Fruit fly (Drosophila melanogaster): Measurements from ENCODE around the gene CG33271.
A peak's percentile ranks its signal among the peaks of the same experiment; 100 is the strongest.

The CG33271 gene

DNA sequence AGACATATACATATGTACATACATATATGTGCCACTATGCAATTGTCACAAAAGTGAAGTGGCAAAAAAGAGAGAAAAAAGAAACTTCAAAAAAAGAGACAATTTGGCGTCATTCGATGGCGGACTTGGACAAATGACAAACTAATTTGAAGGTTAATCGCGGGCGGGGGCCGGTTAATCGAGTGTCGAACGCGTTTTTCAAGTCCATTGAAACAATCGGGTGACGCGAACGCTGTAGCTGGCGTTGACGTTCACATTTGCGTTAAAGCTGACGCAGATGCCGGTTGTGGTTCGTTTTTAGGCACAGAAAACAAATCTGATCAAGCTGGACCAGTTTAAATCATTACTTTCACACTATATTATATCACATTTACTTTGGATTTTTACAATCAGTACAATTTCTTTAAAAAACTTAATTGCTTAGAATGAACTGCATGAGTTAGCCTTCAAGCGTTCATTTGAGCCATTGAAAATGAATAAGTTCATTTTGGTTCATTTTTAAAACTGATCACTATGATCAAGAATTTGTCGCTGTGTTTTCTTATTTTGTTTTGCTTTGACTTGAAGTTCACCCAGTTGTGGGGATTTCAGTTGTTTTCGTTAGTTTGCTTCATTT lies 43.5 kb downstream of the CG33271 start (continued):
- TF ChIP-seq sob (GFP tag; IDR thresholded peaks at IDR 0.05) (peak; percentile 51), Sry-δ (GFP tag; optimal IDR thresholded peaks at IDR 0.05) (no peak), CG3838 (GFP tag; optimal IDR thresholded peaks at IDR 0.05) (no peak), klu (GFP tag; IDR thresholded peaks at IDR 0.05) (peak; percentile 49; the same call in 1 of the 2 replicates), mirr (GFP tag; optimal IDR thresholded peaks at IDR 0.05) (no peak), Taf1 (GFP tag; IDR thresholded peaks at IDR 0.05) (no peak), CG6654 (GFP tag; optimal IDR thresholded peaks at IDR 0.05) (no peak), pb (GFP tag; optimal IDR thresholded peaks at IDR 0.05) (no peak), tll (GFP tag; optimal IDR thresholded peaks at IDR 0.05) (no peak), yki (optimal IDR thresholded peaks at IDR 0.05) (no peak), unpg (GFP tag; optimal IDR thresholded peaks at IDR 0.05) (peak; percentile 45), sr (GFP tag; IDR thresholded peaks at IDR 0.05) (no peak), stwl (tag; optimal IDR thresholded peaks at IDR 0.05) (no peak), B-H1 (GFP tag; IDR thresholded peaks at IDR 0.05) (no peak), lilli (GFP tag; optimal IDR thresholded peaks at IDR 0.05) (peak; percentile 61), CG7786 (GFP tag; optimal IDR thresholded peaks at IDR 0.05) (peak; percentile 32), Usf (GFP tag; optimal IDR thresholded peaks at IDR 0.05) (no peak), MESR4 (GFP tag; optimal IDR thresholded peaks at IDR 0.05) (no peak), CG6683 (GFP tag; optimal IDR thresholded peaks at IDR 0.05) (no peak), CG7556 (GFP tag; optimal IDR thresholded peaks at IDR 0.05) (peak; percentile 68), p53 (GFP tag; optimal IDR thresholded peaks at IDR 0.05) (no peak), sim (GFP tag; IDR thresholded peaks at IDR 0.05) (no peak), dan (GFP tag; IDR thresholded peaks at IDR 0.05) (no peak), Pdp1 (GFP tag; optimal IDR thresholded peaks at IDR 0.05) (peak; percentile 29 to 48), salm (tag; optimal IDR thresholded peaks at IDR 0.05) (no peak), dmrt99B (tag; optimal IDR thresholded peaks at IDR 0.05) (peak; percentile 68), kay (GFP tag; optimal IDR thresholded peaks at IDR 0.05) (peak; percentile 48), ac (GFP tag; optimal IDR thresholded peaks at IDR 0.05) (no peak), tin (GFP tag; optimal IDR thresholded peaks at IDR 0.05) (no peak), CG10267 (tag; optimal IDR thresholded peaks at IDR 0.05) (peak; percentile 20), CG43689 (GFP tag; IDR thresholded peaks at IDR 0.05) (no peak), CG11695 (GFP tag; IDR thresholded peaks at IDR 0.05) (no peak), CG8281 (tag; optimal IDR thresholded peaks at IDR 0.05) (peak; percentile 16), Xrp1 (GFP tag; IDR thresholded peaks at IDR 0.05) (peak; percentile 27; the same call in 1 of the 2 replicates), ro (GFP tag; IDR thresholded peaks at IDR 0.05) (no peak), Max (GFP tag; optimal IDR thresholded peaks at IDR 0.05) (peak; percentile 25), Deaf1 (tag; optimal IDR thresholded peaks at IDR 0.05) (no peak), Oli (tag; optimal IDR thresholded peaks at IDR 0.05) (peak; percentile 54), bigmax (GFP tag; optimal IDR thresholded peaks at IDR 0.05) (no peak), CG2199 (GFP tag; IDR thresholded peaks at IDR 0.05) (no peak), CG7745 (tag; optimal IDR thresholded peaks at IDR 0.05) (no peak), ash1 (GFP tag; optimal IDR thresholded peaks at IDR 0.05) (no peak), chn (GFP tag; optimal IDR thresholded peaks at IDR 0.05) (no peak), Aef1 (GFP tag; IDR thresholded peaks at IDR 0.05) (peak; percentile 13; the same call in 1 of the 3 replicates), so (GFP tag; IDR thresholded peaks at IDR 0.05) (0 out of 3 replicates have a peak, but pooled peaks have one; percentile 16), CG3995 (GFP tag; optimal IDR thresholded peaks at IDR 0.05) (peak; percentile 0), Bteb2 (GFP tag; optimal IDR thresholded peaks at IDR 0.05) (peak; percentile 24), Poxn (GFP tag; IDR thresholded peaks at IDR 0.05) (peak; percentile 28; the same call in 1 of the 2 replicates), MBD-R2 (GFP tag; IDR thresholded peaks at IDR 0.05) (no peak; the same call in 1 of the 2 replicates), CG12299 (tag; optimal IDR thresholded peaks at IDR 0.05) (peak; percentile 3), Tbp (GFP tag; optimal IDR thresholded peaks at IDR 0.05) (no peak)

Data from whole organism, embryonic.